Worm (Caenorhabditis elegans) whole organism, L4 larva: Measurements from ENCODE around the gene glb-12.

Experiments
- F10B5.3 ChIP-seq: sonication (generic microtip); optimal IDR thresholded peaks from 2 replicates; lab custom pipeline; 2016; ENCODE audit warnings: mild to moderate bottlenecking, missing genetic modification characterization, missing compliant biosample characterization
- T20F7.1 ChIP-seq: fragments of 200-800 bp; sonication (Bioruptor generic); optimal IDR thresholded peaks from 2 replicates; lab custom pipeline; 2018; ENCODE audit warnings: mild to moderate bottlenecking, missing genetic modification characterization, missing compliant biosample characterization
- aha-1 ChIP-seq: fragments of 150-350 bp; peaks from one replicate; lab custom pipeline; 2014; ENCODE audit warnings: missing biosample characterization, missing genetic modification characterization
- arid-1 ChIP-seq: fragments of 200-800 bp; sonication (Bioruptor generic); conservative IDR thresholded peaks from 2 replicates; pipeline ENCODE4 v1.3.6; 2022; ENCODE audit warnings: missing genetic modification reagents, missing genetic modification characterization, missing compliant biosample characterization
- ceh-20 ChIP-seq: fragments of 200-800 bp; sonication (Bioruptor generic); IDR thresholded peaks from 2 replicates; pipeline ENCODE4 v1.3.6; 2022; ENCODE audit warnings: missing genetic modification reagents, missing genetic modification characterization, missing compliant biosample characterization
- ceh-44 ChIP-seq: fragments of 200-800 bp; sonication (Bioruptor generic); IDR thresholded peaks from 2 replicates; pipeline ENCODE4 v1.3.6; 2022; ENCODE audit warnings: missing genetic modification reagents, missing genetic modification characterization, missing compliant biosample characterization
- ces-1 ChIP-seq: fragments of 150-350 bp; sonication (generic microtip); optimal IDR thresholded peaks from 4 replicates; lab custom pipeline; 2014; ENCODE audit warnings: missing biosample characterization, missing genetic modification reagents, missing genetic modification characterization
- daf-19 ChIP-seq: fragments of 200-800 bp; sonication (Bioruptor generic); conservative IDR thresholded peaks from 2 replicates; pipeline ENCODE4 v1.3.6; 2022; ENCODE audit warnings: missing genetic modification characterization, missing compliant biosample characterization
- egl-43 ChIP-seq: fragments of 200-800 bp; sonication (Bioruptor generic); IDR thresholded peaks from 2 replicates; pipeline ENCODE4 v1.3.6; 2022; ENCODE audit warnings: missing genetic modification reagents, missing genetic modification characterization, missing compliant biosample characterization
- fkh-10 ChIP-seq: fragments of 150-350 bp; optimal IDR thresholded peaks from 2 replicates; lab custom pipeline; 2014; ENCODE audit warnings: missing biosample characterization, missing genetic modification reagents, missing genetic modification characterization
- fos-1 ChIP-seq: fragments of 150-350 bp; optimal IDR thresholded peaks from 2 replicates; lab custom pipeline; 2014; ENCODE audit warnings: missing biosample characterization, missing genetic modification characterization
- hlh-11 ChIP-seq: fragments of 200-800 bp; sonication (Bioruptor generic); optimal IDR thresholded peaks from 2 replicates; lab custom pipeline; 2018; ENCODE audit warnings: mild to moderate bottlenecking, missing genetic modification characterization, missing compliant biosample characterization
- hlh-30 ChIP-seq: sonication (generic microtip); optimal IDR thresholded peaks from 2 replicates; lab custom pipeline; 2017; ENCODE audit warnings: antibody characterized with exemption, mild to moderate bottlenecking, missing genetic modification characterization, missing compliant biosample characterization; ENCODE audit not compliant: insufficient read depth
- lim-7 ChIP-seq: fragments of 200-800 bp; sonication (Bioruptor generic); IDR thresholded peaks from 2 replicates; pipeline ENCODE4 v1.3.6; 2022; ENCODE audit warnings: missing genetic modification characterization, missing compliant biosample characterization
- lin-13 ChIP-seq: fragments of 150-350 bp; optimal IDR thresholded peaks from 2 replicates; lab custom pipeline; 2014; ENCODE audit warnings: missing biosample characterization, missing genetic modification reagents, missing genetic modification characterization
- lin-29 ChIP-seq: fragments of 200-800 bp; sonication (Bioruptor generic); IDR thresholded peaks from 2 replicates; pipeline ENCODE4 v1.3.6; 2022; ENCODE audit warnings: missing genetic modification reagents, missing genetic modification characterization, missing compliant biosample characterization
- lsy-2 ChIP-seq, 2 experiments: fragments of 150-350 bp in 1 of 2; sonication (generic microtip) in 1 of 2; optimal IDR thresholded peaks; 2 replicates each; lab custom pipeline; 2014 to 2017; ENCODE audit warnings: missing biosample characterization in 2 of 2, missing genetic modification characterization in 2 of 2
- madf-5 ChIP-seq, 2 experiments: fragments of 200-800 bp; sonication (Bioruptor generic); IDR thresholded peaks; 2 replicates each; pipeline ENCODE4 v1.3.6; 2022; ENCODE audit warnings: missing compliant biosample characterization in 2 of 2, missing genetic modification characterization in 2 of 2
- mxl-2 ChIP-seq: fragments of 200-800 bp; sonication (Bioruptor generic); conservative IDR thresholded peaks from 2 replicates; pipeline ENCODE4 v1.3.6; 2022; ENCODE audit warnings: missing genetic modification reagents, missing genetic modification characterization, missing compliant biosample characterization
- nhr-28 ChIP-seq: fragments of 150-350 bp; optimal IDR thresholded peaks from 2 replicates; lab custom pipeline; 2014; ENCODE audit warnings: missing biosample characterization, missing genetic modification characterization
- nhr-41 ChIP-seq: fragments of 200-800 bp; sonication (Bioruptor generic); IDR thresholded peaks from 2 replicates; pipeline ENCODE4 v1.3.6; 2022; ENCODE audit warnings: missing genetic modification reagents, missing genetic modification characterization, missing compliant biosample characterization
- nhr-6 ChIP-seq: fragments of 150-350 bp; optimal IDR thresholded peaks from 2 replicates; lab custom pipeline; 2014; ENCODE audit warnings: missing biosample characterization, missing genetic modification characterization
- pha-4 ChIP-seq, 2 experiments: fragments of 150-350 bp in 1 of 2; fragments of 200-800 bp in 1 of 2; sonication (Bioruptor generic) in 1 of 2; IDR thresholded peaks in 1 of 2; optimal IDR thresholded peaks in 1 of 2; 2 replicates each; pipeline versions ENCODE4 v1.3.6 to Lab custom; 2014 to 2022; ENCODE audit warnings: missing genetic modification characterization in 2 of 2, missing genetic modification reagents in 2 of 2, missing biosample characterization in 1 of 2, missing compliant biosample characterization in 1 of 2
- pqm-1 ChIP-seq: sonication (generic microtip); optimal IDR thresholded peaks from 2 replicates; lab custom pipeline; 2017; ENCODE audit warnings: missing biosample characterization, missing genetic modification characterization
- sdz-12 ChIP-seq: fragments of 200-800 bp; sonication (Bioruptor generic); optimal IDR thresholded peaks from 2 replicates; lab custom pipeline; 2018; ENCODE audit warnings: mild to moderate bottlenecking, missing genetic modification characterization, missing compliant biosample characterization
- set-16 ChIP-seq: fragments of 200-800 bp; sonication (Bioruptor generic); IDR thresholded peaks from 2 replicates; pipeline ENCODE4 v1.3.6; 2022; ENCODE audit warnings: missing genetic modification reagents, missing genetic modification characterization, missing compliant biosample characterization
- tag-97 ChIP-seq: fragments of 200-800 bp; sonication (Bioruptor generic); IDR thresholded peaks from 2 replicates; pipeline ENCODE4 v1.3.6; 2022; ENCODE audit warnings: missing genetic modification characterization, missing compliant biosample characterization
- tra-1 ChIP-seq: fragments of 200-800 bp; sonication (Bioruptor generic); IDR thresholded peaks from 2 replicates; pipeline ENCODE4 v1.3.6; 2022; ENCODE audit warnings: missing genetic modification reagents, missing genetic modification characterization, missing compliant biosample characterization
- zfp-3 ChIP-seq: fragments of 200-800 bp; sonication (Bioruptor generic); conservative IDR thresholded peaks from 2 replicates; pipeline ENCODE4 v1.3.6; 2022; ENCODE audit warnings: missing genetic modification reagents, missing genetic modification characterization, missing compliant biosample characterization

Gene glb-12

ce11 chrII:10684954-10685353 is 46.5 kb downstream of the glb-12 start:
- TF ChIP-seq ceh-20 = no peak
- peak; percentile 91 for TF ChIP-seq aha-1 (tag; lab: Kevin White, UChicago)
- no peak for TF ChIP-seq tra-1 (GFP tag; lab: Robert Waterston, UW)
- no peak for TF ChIP-seq daf-19 (GFP tag; lab: Robert Waterston, UW)
- TF ChIP-seq egl-43 (GFP tag; lab: Robert Waterston, UW) = no peak
- no peak for TF ChIP-seq zfp-3
- no peak for TF ChIP-seq pha-4 (GFP tag; IDR thresholded peaks at IDR 0.05; lab: Robert Waterston, UW)
- no peak for TF ChIP-seq pha-4 (tag; optimal IDR thresholded peaks at IDR 0.05; lab: Kevin White, UChicago)
- TF ChIP-seq, all 104 proteins: peak for 1

ce11 chrII:10680614-10681013 is 50.8 kb downstream of the glb-12 start:
- TF ChIP-seq mxl-2 (GFP tag; lab: Robert Waterston, UW) = no peak
- no peak for TF ChIP-seq arid-1 (GFP tag; lab: Robert Waterston, UW)
- peak; percentile 66 for TF ChIP-seq aha-1 (tag; lab: Kevin White, UChicago)
- TF ChIP-seq nhr-6 = no peak
- TF ChIP-seq, all 104 proteins: peak for 1

ce11 chrII:10680130-10680529 is 51.3 kb downstream of the glb-12 start:
- TF ChIP-seq fkh-10 (GFP tag; lab: Kevin White, UChicago) (no peak), fos-1 (tag; lab: Kevin White, UChicago) (no peak), hlh-11 (tag; lab: Kevin White, UChicago) (no peak), lsy-2 (tag; optimal IDR thresholded peaks at IDR 0.05; lab: Kevin White, UChicago) (no peak), lim-7 (no peak), pqm-1 (tag; lab: Kevin White, UChicago) (no peak), nhr-28 (tag; lab: Kevin White, UChicago) (no peak), lin-29 (GFP tag; lab: Robert Waterston, UW) (no peak), lin-13 (GFP tag; lab: Kevin White, UChicago) (no peak), hlh-30 (no peak), sdz-12 (no peak), ceh-44 (GFP tag; lab: Robert Waterston, UW) (no peak), madf-5 (GFP tag; IDR thresholded peaks at IDR 0.05; lab: Robert Waterston, UW) (no peak), nhr-41 (no peak), zfp-3 (no peak), ces-1 (GFP tag; lab: Kevin White, UChicago) (no peak), set-16 (GFP tag; lab: Robert Waterston, UW) (no peak), T20F7.1 (GFP tag; lab: Kevin White, UChicago) (no peak), tag-97 (GFP tag; lab: Robert Waterston, UW) (no peak), F10B5.3 (tag; lab: Kevin White, UChicago) (no peak)
- TF ChIP-seq, all 104 proteins: peak for 0
